Worm (Caenorhabditis elegans): Measurements from ENCODE around the gene nlp-43.
A peak's percentile ranks its signal among the peaks of the same experiment; 100 is the strongest.

Gene nlp-43

ce11 chrIII:5013915-5014346, 28.3 kb upstream of the nlp-43 start (continued):
- TF ChIP-seq nhr-90 (tag; optimal IDR thresholded peaks at IDR 0.05; ENCODE audit: poor library complexity): peak; percentile 75
- peak; percentile 20 for TF ChIP-seq fkh-4 (tag; optimal IDR thresholded peaks at IDR 0.05; ENCODE audit: borderline replicate concordance)
- peak in 1 of 2 experiments; percentile 84 for TF ChIP-seq mdl-1 (tag; optimal IDR thresholded peaks at IDR 0.05)
- TF ChIP-seq nhr-12 (tag; optimal IDR thresholded peaks at IDR 0.05): no peak
- no peak for TF ChIP-seq sptf-1 (tag; optimal IDR thresholded peaks at IDR 0.05)
- TF ChIP-seq ztf-4 (tag; optimal IDR thresholded peaks at IDR 0.05): peak; percentile 73
- TF ChIP-seq hlh-17 (GFP tag; optimal IDR thresholded peaks at IDR 0.05; ENCODE audit: borderline replicate concordance): no peak
- TF ChIP-seq lir-3 (tag; optimal IDR thresholded peaks at IDR 0.05; ENCODE audit: poor library complexity): peak; percentile 71
- peak; percentile 75 for TF ChIP-seq egl-13 (tag; optimal IDR thresholded peaks at IDR 0.05)
- TF ChIP-seq aly-2 (tag; optimal IDR thresholded peaks at IDR 0.05): peak; percentile 86
- TF ChIP-seq C16A3.4 (tag; optimal IDR thresholded peaks at IDR 0.05): peak; percentile 80
- TF ChIP-seq lin-39 (tag; optimal IDR thresholded peaks at IDR 0.05): peak; percentile 53
- no peak for TF ChIP-seq alr-1 (tag; optimal IDR thresholded peaks at IDR 0.05; ENCODE audit: borderline replicate concordance)
- peak; percentile 96 for TF ChIP-seq tbx-2 (tag; optimal IDR thresholded peaks at IDR 0.05)
- peak; percentile 15 for TF ChIP-seq ama-1 (optimal IDR thresholded peaks at IDR 0.05)
- TF ChIP-seq blmp-1 (tag; optimal IDR thresholded peaks at IDR 0.05): peak; percentile 88
- TF ChIP-seq unc-98 (GFP tag; IDR thresholded peaks at IDR 0.05): no peak
- no peak for TF ChIP-seq hlh-4 (tag; optimal IDR thresholded peaks at IDR 0.05)
- TF ChIP-seq nhr-76 (tag; optimal IDR thresholded peaks at IDR 0.05): no peak
- TF ChIP-seq lsy-2 (tag; optimal IDR thresholded peaks at IDR 0.05): peak; percentile 83 to 91
- peak; percentile 57 for TF ChIP-seq ceh-8 (GFP tag; optimal IDR thresholded peaks at IDR 0.05)
- no peak for TF ChIP-seq ceh-63 (GFP tag; optimal IDR thresholded peaks at IDR 0.05)
- peak; percentile 75 for TF ChIP-seq snpc-4 (tag; optimal IDR thresholded peaks at IDR 0.05)
- no peak for TF ChIP-seq hpl-2 (GFP tag; optimal IDR thresholded peaks at IDR 0.05)
- no peak for TF ChIP-seq tlp-1 (tag; optimal IDR thresholded peaks at IDR 0.05)
- peak; percentile 55; the same call in 1 of the 2 replicates for TF ChIP-seq ceh-88 (GFP tag; IDR thresholded peaks at IDR 0.05)
- TF ChIP-seq sup-37 (GFP tag; optimal IDR thresholded peaks at IDR 0.05): peak; percentile 32
- peak; percentile 74 for TF ChIP-seq nhr-237 (tag; optimal IDR thresholded peaks at IDR 0.05)
- peak; percentile 85 for TF ChIP-seq jun-1 (tag; optimal IDR thresholded peaks at IDR 0.05)
- TF ChIP-seq unc-30 (tag; optimal IDR thresholded peaks at IDR 0.05): no peak
- peak; percentile 92 for TF ChIP-seq nhr-77 (tag; optimal IDR thresholded peaks at IDR 0.05)
- TF ChIP-seq grh-1 (GFP tag; IDR thresholded peaks at IDR 0.05): no peak
- TF ChIP-seq zip-4 (GFP tag; optimal IDR thresholded peaks at IDR 0.05): no peak
- TF ChIP-seq lin-14 (GFP tag; optimal IDR thresholded peaks at IDR 0.05): peak; percentile 98
- no peak for TF ChIP-seq nhr-84 (tag; optimal IDR thresholded peaks at IDR 0.05)
- peak; percentile 88 for TF ChIP-seq fos-1 (tag; optimal IDR thresholded peaks at IDR 0.05)
- TF ChIP-seq mab-9 (GFP tag; IDR thresholded peaks at IDR 0.05): no peak; the same call in 1 of the 2 replicates
- peak; percentile 92 for TF ChIP-seq fkh-10 (GFP tag; optimal IDR thresholded peaks at IDR 0.05)
- TF ChIP-seq mep-1 (tag; optimal IDR thresholded peaks at IDR 0.05): peak; percentile 97
- peak; percentile 54 for TF ChIP-seq sox-4 (tag; optimal IDR thresholded peaks at IDR 0.05)
- TF ChIP-seq zag-1 (tag; optimal IDR thresholded peaks at IDR 0.05): peak; percentile 77
- TF ChIP-seq unc-62 (GFP tag; optimal IDR thresholded peaks at IDR 0.05): no peak
- TF ChIP-seq isw-1 (GFP tag; IDR thresholded peaks at IDR 0.05): peak; percentile 75
- TF ChIP-seq nhr-19 (GFP tag; conservative IDR thresholded peaks at IDR 0.05): peak; percentile 84
- peak; percentile 45 for TF ChIP-seq lin-15B (tag; optimal IDR thresholded peaks at IDR 0.05)
- TF ChIP-seq pqm-1 (tag; optimal IDR thresholded peaks at IDR 0.05): no peak
- no peak for TF ChIP-seq Y116A8C.19 (tag; optimal IDR thresholded peaks at IDR 0.05; ENCODE audit: borderline replicate concordance)
